Worm (Caenorhabditis elegans) whole organism, L3 larva: ENCODE measurements around the gene csa-1.

Experiments used
- aly-2 ChIP-seq: fragments of 150-350 bp; optimal IDR thresholded peaks from 2 replicates; lab custom pipeline; 2014; ENCODE audit warnings: missing biosample characterization, missing genetic modification characterization
- ama-1 ChIP-seq: fragments of 150-350 bp; optimal IDR thresholded peaks from 2 replicates; lab custom pipeline; 2018
- egl-27 ChIP-seq: sonication (generic microtip); optimal IDR thresholded peaks from 4 replicates; lab custom pipeline; 2017; ENCODE audit warnings: missing biosample characterization, missing genetic modification reagents, missing genetic modification characterization
- elt-2 ChIP-seq: sonication (generic microtip); optimal IDR thresholded peaks from 2 replicates; lab custom pipeline; 2016; ENCODE audit warnings: missing genetic modification reagents, mild to moderate bottlenecking, missing genetic modification characterization, missing compliant biosample characterization
- elt-3 ChIP-seq, 3 experiments: fragments of 150-350 bp in 1 of 3; sonication (generic microtip) in 2 of 3; optimal IDR thresholded peaks; 2 replicates in 2 of 3; 4 replicates in 1 of 3; lab custom pipeline; 2014 to 2017; ENCODE audit warnings: missing biosample characterization in 3 of 3, missing genetic modification characterization in 3 of 3
- eor-1 ChIP-seq, 2 experiments: fragments of 150-350 bp; optimal IDR thresholded peaks; 2 replicates each; lab custom pipeline; 2014 to 2018; ENCODE audit warnings: missing biosample characterization in 2 of 2, missing genetic modification characterization in 2 of 2
- lin-15B ChIP-seq: fragments of 150-350 bp; optimal IDR thresholded peaks from 2 replicates; lab custom pipeline; 2014; ENCODE audit warnings: missing biosample characterization, missing genetic modification characterization
- lin-39 ChIP-seq: fragments of 150-350 bp; optimal IDR thresholded peaks from 2 replicates; lab custom pipeline; 2018; ENCODE audit warnings: missing biosample characterization, missing genetic modification reagents, missing genetic modification characterization
- nhr-12 ChIP-seq: fragments of 150-350 bp; optimal IDR thresholded peaks from 2 replicates; lab custom pipeline; 2014; ENCODE audit warnings: missing biosample characterization, missing genetic modification characterization
- pha-4 ChIP-seq: fragments of 150-350 bp; optimal IDR thresholded peaks from 2 replicates; lab custom pipeline; 2014; ENCODE audit warnings: missing biosample characterization, missing genetic modification reagents, missing genetic modification characterization
- pqm-1 ChIP-seq: fragments of 150-350 bp; optimal IDR thresholded peaks from 2 replicates; lab custom pipeline; 2017; ENCODE audit warnings: missing biosample characterization, missing genetic modification characterization, inconsistent platforms
- snpc-4 ChIP-seq: fragments of 150-350 bp; optimal IDR thresholded peaks from 2 replicates; lab custom pipeline; 2014; ENCODE audit warnings: missing biosample characterization, missing genetic modification characterization
- unc-62 ChIP-seq: fragments of 150-350 bp; sonication (generic microtip); optimal IDR thresholded peaks from 4 replicates; lab custom pipeline; 2014; ENCODE audit warnings: missing biosample characterization, missing genetic modification reagents, missing genetic modification characterization
- ztf-11 ChIP-seq: fragments of 150-350 bp; optimal IDR thresholded peaks from 2 replicates; lab custom pipeline; 2014; ENCODE audit warnings: missing biosample characterization, missing genetic modification characterization

DNA sequence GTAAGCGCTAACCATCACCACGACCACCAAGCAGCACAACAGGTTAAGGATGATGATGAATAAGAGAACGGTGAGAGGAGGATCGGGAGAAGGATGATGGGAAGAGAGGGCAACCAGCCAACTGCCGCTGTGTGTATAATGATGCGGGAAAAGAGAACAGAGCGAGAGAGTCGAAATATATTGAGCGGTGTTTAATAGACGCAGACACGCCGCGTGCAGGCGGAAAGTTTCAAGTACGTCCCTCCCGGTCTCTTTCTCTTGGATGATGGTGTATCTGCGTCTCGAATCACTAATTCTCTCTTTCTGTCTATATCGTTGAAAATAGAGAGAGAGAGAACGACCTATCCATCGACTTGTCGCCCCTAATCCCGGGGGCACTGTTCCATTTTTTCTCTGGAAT, 37.2 kb upstream of the csa-1 start:
- TF ChIP-seq ztf-11 (tag; lab: Kevin White, UChicago): no peak
- no peak for TF ChIP-seq elt-3 (tag; optimal IDR thresholded peaks at IDR 0.05; lab: Kevin White, UChicago)
- TF ChIP-seq ama-1 (lab: Kevin White, UChicago): no peak
- TF ChIP-seq egl-27 (tag; lab: Kevin White, UChicago): no peak
- peak; percentile 32 for TF ChIP-seq pha-4 (tag; lab: Kevin White, UChicago)
- TF ChIP-seq elt-2: peak; percentile 16
- TF ChIP-seq lin-39 (tag; lab: Kevin White, UChicago): peak; percentile 63
- peak; percentile 27 for TF ChIP-seq lin-15B (tag; lab: Kevin White, UChicago)
- no peak for TF ChIP-seq unc-62 (GFP tag; lab: Kevin White, UChicago)
- TF ChIP-seq pqm-1 (tag; lab: Kevin White, UChicago): no peak
- peak; percentile 64 for TF ChIP-seq snpc-4 (tag; lab: Kevin White, UChicago)
- TF ChIP-seq eor-1 (tag; optimal IDR thresholded peaks at IDR 0.05; lab: Kevin White, UChicago): no peak
- TF ChIP-seq aly-2: no peak
- no peak for TF ChIP-seq nhr-12
